Worm (Caenorhabditis elegans): ENCODE results near the gene qua-1.

DNA sequence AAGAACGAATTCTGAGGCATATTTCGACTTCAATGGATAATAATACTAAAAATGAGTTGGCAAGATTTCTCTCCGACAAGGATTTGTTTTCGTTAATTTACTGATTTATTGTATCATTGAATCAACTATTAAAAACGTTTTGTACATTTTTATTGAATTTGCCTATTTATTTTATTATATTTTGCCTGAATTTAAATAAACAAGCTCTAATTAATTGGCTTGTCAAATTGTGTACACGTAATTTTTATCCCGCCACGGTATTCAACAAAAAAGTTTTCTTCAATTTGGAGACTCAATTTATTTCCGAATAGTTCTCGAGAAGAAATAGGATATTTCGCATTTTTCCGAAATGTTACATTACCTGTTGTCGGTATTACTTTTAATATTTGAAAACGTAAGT lies 33.9 kb downstream of the qua-1 start, which contains the start of gene M110.7:
- TF ChIP-seq nhr-76 (tag; optimal IDR thresholded peaks at IDR 0.05) (no peak), elt-3 (tag; optimal IDR thresholded peaks at IDR 0.05) (no peak), sptf-1 (tag; optimal IDR thresholded peaks at IDR 0.05) (no peak), unc-39 (tag; optimal IDR thresholded peaks at IDR 0.05) (no peak), nhr-12 (tag; optimal IDR thresholded peaks at IDR 0.05) (no peak), ces-1 (GFP tag; optimal IDR thresholded peaks at IDR 0.05) (no peak)
